Worm (Caenorhabditis elegans) whole organism, L1 larva: ENCODE measurements around the gene grl-10.

Source experiments
- C04F5.9 ChIP-seq: sonication (generic microtip); optimal IDR thresholded peaks from 2 replicates; lab custom pipeline; 2016; ENCODE audit warnings: missing genetic modification characterization, missing compliant biosample characterization
- F16B12.6 ChIP-seq: fragments of 150-350 bp; optimal IDR thresholded peaks from 2 replicates; lab custom pipeline; 2014; ENCODE audit warnings: missing biosample characterization, missing genetic modification characterization
- alr-1 ChIP-seq: fragments of 200-800 bp; sonication (Bioruptor generic); optimal IDR thresholded peaks from 2 replicates; lab custom pipeline; 2018; ENCODE audit warnings: borderline replicate concordance, mild to moderate bottlenecking, missing genetic modification characterization, missing compliant biosample characterization
- ceh-63 ChIP-seq: fragments of 200-800 bp; sonication (Bioruptor generic); optimal IDR thresholded peaks from 2 replicates; lab custom pipeline; 2018; ENCODE audit warnings: mild to moderate bottlenecking, missing genetic modification characterization, missing compliant biosample characterization
- ceh-8 ChIP-seq: fragments of 200-800 bp; sonication (Bioruptor generic); optimal IDR thresholded peaks from 2 replicates; lab custom pipeline; 2018; ENCODE audit warnings: mild to moderate bottlenecking, missing genetic modification characterization, moderate library complexity, missing compliant biosample characterization
- ceh-88 ChIP-seq: fragments of 200-800 bp; sonication (Bioruptor generic); IDR thresholded peaks from 2 replicates; pipeline ENCODE4 v1.3.6; 2022; ENCODE audit warnings: missing genetic modification characterization, missing compliant biosample characterization
- ces-1 ChIP-seq: fragments of 150-350 bp; optimal IDR thresholded peaks from 2 replicates; lab custom pipeline; 2014; ENCODE audit warnings: missing biosample characterization, missing genetic modification reagents, missing genetic modification characterization
- dpl-1 ChIP-seq, 3 experiments: fragments of 150-350 bp in 2 of 3; sonication (generic microtip) in 1 of 3; optimal IDR thresholded peaks; 2 replicates each; lab custom pipeline; 2014 to 2017; ENCODE audit warnings: missing biosample characterization in 3 of 3, missing genetic modification characterization in 3 of 3, missing genetic modification reagents in 3 of 3
- dsc-1 ChIP-seq: sonication (generic microtip); optimal IDR thresholded peaks from 2 replicates; lab custom pipeline; 2016; ENCODE audit warnings: mild to moderate bottlenecking, missing genetic modification characterization, missing compliant biosample characterization
- efl-3 ChIP-seq: fragments of 200-800 bp; sonication (Bioruptor generic); optimal IDR thresholded peaks from 2 replicates; lab custom pipeline; 2018; ENCODE audit warnings: mild to moderate bottlenecking, missing genetic modification characterization, missing compliant biosample characterization
- egl-27 ChIP-seq, 2 experiments: fragments of 150-350 bp in 1 of 2; sonication (generic microtip); optimal IDR thresholded peaks; 3 replicates each; lab custom pipeline; 2017 to 2018; ENCODE audit warnings: missing biosample characterization in 2 of 2, missing genetic modification characterization in 2 of 2, missing genetic modification reagents in 2 of 2
- elt-2 ChIP-seq: sonication (generic microtip); optimal IDR thresholded peaks from 2 replicates; lab custom pipeline; 2016; ENCODE audit warnings: missing genetic modification characterization, mild to moderate bottlenecking, inconsistent platforms, missing compliant biosample characterization, missing genetic modification reagents
- elt-3 ChIP-seq, 6 experiments: fragments of 150-350 bp in 1 of 6; sonication (generic microtip); optimal IDR thresholded peaks; 2 replicates each; lab custom pipeline; 2017 to 2018; ENCODE audit warnings: missing biosample characterization in 6 of 6, missing genetic modification characterization in 6 of 6, inconsistent platforms in 1 of 6
- ets-5 ChIP-seq: fragments of 200-800 bp; sonication (Bioruptor generic); IDR thresholded peaks from 2 replicates; pipeline ENCODE4 v1.3.6; 2022; ENCODE audit warnings: missing genetic modification characterization, missing compliant biosample characterization
- fkh-10 ChIP-seq: sonication (generic microtip); optimal IDR thresholded peaks from 2 replicates; lab custom pipeline; 2017; ENCODE audit warnings: missing biosample characterization, missing genetic modification reagents, missing genetic modification characterization
- fkh-8 ChIP-seq: sonication (generic microtip); optimal IDR thresholded peaks from 2 replicates; lab custom pipeline; 2016; ENCODE audit warnings: mild to moderate bottlenecking, missing genetic modification characterization, missing compliant biosample characterization
- grh-1 ChIP-seq: fragments of 200-800 bp; sonication (Bioruptor generic); IDR thresholded peaks from 2 replicates; pipeline ENCODE4 v1.3.6; 2022; ENCODE audit warnings: missing genetic modification reagents, missing genetic modification characterization, missing compliant biosample characterization
- hlh-17 ChIP-seq: fragments of 200-800 bp; sonication (Bioruptor generic); optimal IDR thresholded peaks from 2 replicates; lab custom pipeline; 2018; ENCODE audit warnings: missing genetic modification characterization, mild to moderate bottlenecking, missing compliant biosample characterization, moderate library complexity, borderline replicate concordance
- hlh-4 ChIP-seq: sonication (generic microtip); optimal IDR thresholded peaks from 2 replicates; lab custom pipeline; 2016; ENCODE audit warnings: mild to moderate bottlenecking, missing genetic modification characterization, missing compliant biosample characterization
- hpl-2 ChIP-seq: fragments of 150-350 bp; optimal IDR thresholded peaks from 2 replicates; lab custom pipeline; 2014; ENCODE audit warnings: missing biosample characterization, missing genetic modification reagents, missing genetic modification characterization
- lin-13 ChIP-seq: fragments of 150-350 bp; optimal IDR thresholded peaks from 2 replicates; lab custom pipeline; 2014; ENCODE audit warnings: missing biosample characterization, missing genetic modification reagents, missing genetic modification characterization
- lin-15B ChIP-seq: fragments of 150-350 bp; sonication (generic microtip); optimal IDR thresholded peaks from 3 replicates; lab custom pipeline; 2014; ENCODE audit warnings: missing biosample characterization, missing genetic modification characterization
- lsy-2 ChIP-seq, 2 experiments: fragments of 150-350 bp; optimal IDR thresholded peaks; 2 replicates each; lab custom pipeline; 2014; ENCODE audit warnings: missing biosample characterization in 2 of 2, missing genetic modification characterization in 2 of 2
- mab-9 ChIP-seq: fragments of 200-800 bp; sonication (Bioruptor generic); IDR thresholded peaks from 2 replicates; pipeline ENCODE4 v1.3.6; 2022; ENCODE audit warnings: missing genetic modification reagents, missing genetic modification characterization, missing compliant biosample characterization
- mdl-1 ChIP-seq, 2 experiments: fragments of 150-350 bp; optimal IDR thresholded peaks; 2 replicates each; lab custom pipeline; 2014 to 2017; ENCODE audit warnings: missing biosample characterization in 2 of 2, missing genetic modification characterization in 2 of 2, inconsistent platforms in 1 of 2
- nhr-11 ChIP-seq: fragments of 150-350 bp; optimal IDR thresholded peaks from 2 replicates; lab custom pipeline; 2014; ENCODE audit warnings: missing biosample characterization, missing genetic modification characterization
- nhr-19 ChIP-seq: fragments of 200-800 bp; sonication (Bioruptor generic); conservative IDR thresholded peaks from 2 replicates; pipeline ENCODE4 v1.3.6; 2022; ENCODE audit warnings: missing genetic modification characterization, missing compliant biosample characterization
- nhr-237 ChIP-seq: fragments of 150-350 bp; optimal IDR thresholded peaks from 2 replicates; lab custom pipeline; 2014; ENCODE audit warnings: missing biosample characterization, missing genetic modification characterization
- nhr-28 ChIP-seq: fragments of 150-350 bp; optimal IDR thresholded peaks from 2 replicates; lab custom pipeline; 2014; ENCODE audit warnings: missing biosample characterization, missing genetic modification characterization
- nhr-71 ChIP-seq: sonication (generic microtip); optimal IDR thresholded peaks from 2 replicates; lab custom pipeline; 2016; ENCODE audit warnings: mild to moderate bottlenecking, missing genetic modification characterization, moderate library complexity, missing compliant biosample characterization
- nhr-76 ChIP-seq: sonication (generic microtip); optimal IDR thresholded peaks from 2 replicates; lab custom pipeline; 2017; ENCODE audit warnings: missing biosample characterization, missing genetic modification characterization
- nhr-77 ChIP-seq: fragments of 150-350 bp; optimal IDR thresholded peaks from 2 replicates; lab custom pipeline; 2014; ENCODE audit warnings: missing biosample characterization, missing genetic modification characterization
- nhr-84 ChIP-seq: sonication (generic microtip); optimal IDR thresholded peaks from 2 replicates; lab custom pipeline; 2017; ENCODE audit warnings: missing biosample characterization, missing genetic modification characterization
- nhr-85 ChIP-seq: sonication (generic microtip); peaks from one replicate; lab custom pipeline; 2016; ENCODE audit warnings: missing genetic modification characterization, inconsistent platforms, missing compliant biosample characterization
- pag-3 ChIP-seq: sonication (generic microtip); optimal IDR thresholded peaks from 2 replicates; lab custom pipeline; 2017; ENCODE audit warnings: missing genetic modification characterization, mild to moderate bottlenecking, missing compliant biosample characterization, antibody characterized with exemption, borderline replicate concordance; ENCODE audit not compliant: insufficient read depth
- pax-3 ChIP-seq: fragments of 200-800 bp; sonication (Bioruptor generic); optimal IDR thresholded peaks from 2 replicates; lab custom pipeline; 2018; ENCODE audit warnings: mild to moderate bottlenecking, missing genetic modification characterization, moderate library complexity, missing compliant biosample characterization
- pqm-1 ChIP-seq: sonication (generic microtip); optimal IDR thresholded peaks from 3 replicates; lab custom pipeline; 2017; ENCODE audit warnings: missing biosample characterization, missing genetic modification characterization
- rnt-1 ChIP-seq: sonication (generic microtip); optimal IDR thresholded peaks from 2 replicates; lab custom pipeline; 2016; ENCODE audit warnings: mild to moderate bottlenecking, missing genetic modification characterization, moderate library complexity, missing compliant biosample characterization
- skn-1 ChIP-seq: fragments of 150-350 bp; optimal IDR thresholded peaks from 2 replicates; lab custom pipeline; 2014; ENCODE audit warnings: missing biosample characterization, missing genetic modification characterization
- snu-23 ChIP-seq: sonication (generic microtip); optimal IDR thresholded peaks from 2 replicates; lab custom pipeline; 2016; ENCODE audit warnings: missing genetic modification characterization, missing compliant biosample characterization
- sox-4 ChIP-seq: sonication (generic microtip); optimal IDR thresholded peaks from 2 replicates; lab custom pipeline; 2016; ENCODE audit warnings: missing genetic modification characterization, missing compliant biosample characterization
- sptf-1 ChIP-seq: fragments of 150-350 bp; optimal IDR thresholded peaks from 2 replicates; lab custom pipeline; 2014; ENCODE audit warnings: missing biosample characterization, missing genetic modification characterization
- sup-37 ChIP-seq: fragments of 200-800 bp; sonication (Bioruptor generic); optimal IDR thresholded peaks from 2 replicates; lab custom pipeline; 2018; ENCODE audit warnings: mild to moderate bottlenecking, missing genetic modification characterization, missing compliant biosample characterization
- swsn-7 ChIP-seq: sonication (generic microtip); optimal IDR thresholded peaks from 2 replicates; lab custom pipeline; 2016; ENCODE audit warnings: missing genetic modification characterization, missing compliant biosample characterization
- tlp-1 ChIP-seq: fragments of 150-350 bp; optimal IDR thresholded peaks from 2 replicates; lab custom pipeline; 2014; ENCODE audit warnings: missing biosample characterization, missing genetic modification characterization
- unc-62 ChIP-seq: fragments of 150-350 bp; optimal IDR thresholded peaks from 2 replicates; lab custom pipeline; 2014; ENCODE audit warnings: missing biosample characterization, missing genetic modification reagents, missing genetic modification characterization
- unc-86 ChIP-seq: sonication (generic microtip); optimal IDR thresholded peaks from 2 replicates; lab custom pipeline; 2016; ENCODE audit warnings: missing genetic modification characterization, missing compliant biosample characterization
- unc-98 ChIP-seq: fragments of 200-800 bp; sonication (Bioruptor generic); IDR thresholded peaks from 2 replicates; pipeline ENCODE4 v1.3.6; 2022; ENCODE audit warnings: missing genetic modification characterization, missing compliant biosample characterization
- vab-15 ChIP-seq: sonication (generic microtip); optimal IDR thresholded peaks from 2 replicates; lab custom pipeline; 2017; ENCODE audit warnings: missing genotype, mild to moderate bottlenecking, missing genetic modification characterization, missing compliant biosample characterization
- xbp-1 ChIP-seq: sonication (generic microtip); optimal IDR thresholded peaks from 2 replicates; lab custom pipeline; 2016; ENCODE audit warnings: missing genetic modification characterization, missing compliant biosample characterization
- ztf-4 ChIP-seq: fragments of 150-350 bp; optimal IDR thresholded peaks from 2 replicates; lab custom pipeline; 2014; ENCODE audit warnings: missing biosample characterization, missing genetic modification characterization

Gene grl-10

ce11 chrV:7728003-7728678 is 46.2 kb upstream of the grl-10 start:
- TF ChIP-seq nhr-19 (GFP tag; lab: Robert Waterston, UW) (peak; percentile 71), ets-5 (GFP tag; lab: Robert Waterston, UW) (no peak), dsc-1 (tag; lab: Kevin White, UChicago) (peak; percentile 86), C04F5.9 (no peak), nhr-77 (tag; lab: Kevin White, UChicago) (peak; percentile 85), elt-2 (tag; lab: Kevin White, UChicago) (peak; percentile 45), ces-1 (GFP tag; lab: Kevin White, UChicago) (no peak), nhr-237 (no peak), egl-27 (tag; optimal IDR thresholded peaks at IDR 0.05; lab: Kevin White, UChicago) (peak in 1 of 2 experiments; percentile 89), fkh-8 (tag; lab: Kevin White, UChicago) (peak; percentile 99), unc-98 (GFP tag; lab: Robert Waterston, UW) (peak; percentile 49; the same call in 1 of the 2 replicates), lin-13 (GFP tag; lab: Kevin White, UChicago) (peak; percentile 43), ztf-4 (peak; percentile 36), ceh-88 (GFP tag; lab: Robert Waterston, UW) (peak; percentile 81), mdl-1 (tag; optimal IDR thresholded peaks at IDR 0.05; lab: Kevin White, UChicago) (no peak), pax-3 (tag; lab: Kevin White, UChicago) (peak; percentile 80), nhr-76 (no peak), F16B12.6 (tag; lab: Kevin White, UChicago) (no peak), xbp-1 (tag; lab: Kevin White, UChicago) (peak; percentile 67), nhr-11 (tag; lab: Kevin White, UChicago) (peak; percentile 71), elt-3 (tag; optimal IDR thresholded peaks at IDR 0.05; lab: Kevin White, UChicago) (peak in 1 of 6 experiments; percentile 41), sox-4 (tag; lab: Kevin White, UChicago) (peak; percentile 75), nhr-85 (tag; lab: Kevin White, UChicago) (no peak), hlh-17 (GFP tag; lab: Kevin White, UChicago) (no peak), pag-3 (tag; lab: Kevin White, UChicago) (no peak), alr-1 (tag; lab: Kevin White, UChicago) (no peak), grh-1 (GFP tag; lab: Robert Waterston, UW) (peak; percentile 18; the same call in 1 of the 2 replicates), swsn-7 (tag; lab: Kevin White, UChicago) (peak; percentile 86), tlp-1 (tag; lab: Kevin White, UChicago) (no peak), skn-1 (tag; lab: Kevin White, UChicago) (peak; percentile 40), ceh-63 (GFP tag; lab: Kevin White, UChicago) (no peak), snu-23 (GFP tag; lab: Kevin White, UChicago) (peak; percentile 80), pqm-1 (tag; lab: Kevin White, UChicago) (no peak), vab-15 (tag; lab: Kevin White, UChicago) (no peak), nhr-71 (tag; lab: Kevin White, UChicago) (peak; percentile 96), unc-62 (no peak), sptf-1 (tag; lab: Kevin White, UChicago) (no peak), nhr-84 (no peak), hpl-2 (GFP tag; lab: Kevin White, UChicago) (no peak), rnt-1 (tag; lab: Kevin White, UChicago) (peak; percentile 81), lsy-2 (tag; optimal IDR thresholded peaks at IDR 0.05; lab: Kevin White, UChicago) (peak; percentile 64 to 78), fkh-10 (GFP tag; lab: Kevin White, UChicago) (peak; percentile 88), sup-37 (GFP tag; lab: Kevin White, UChicago) (no peak), dpl-1 (GFP tag; optimal IDR thresholded peaks at IDR 0.05; lab: Kevin White, UChicago) (peak; percentile 21 to 50 (median 47)), lin-15B (no peak), mab-9 (no peak), hlh-4 (tag; lab: Kevin White, UChicago) (peak; percentile 19), unc-86 (tag; lab: Kevin White, UChicago) (peak; percentile 90), nhr-28 (tag; lab: Kevin White, UChicago) (no peak), efl-3 (no peak), ceh-8 (GFP tag; lab: Kevin White, UChicago) (peak; percentile 74)
